Worm (Caenorhabditis elegans) whole organism, late embryonic: Measurements from ENCODE around the gene rpl-39.

Source experiments
- C08G9.2 ChIP-seq: sonication (generic microtip); optimal IDR thresholded peaks from 2 replicates; lab custom pipeline; 2016; ENCODE audit warnings: mild to moderate bottlenecking, missing genetic modification characterization, moderate library complexity, missing compliant biosample characterization
- C38D4.7 ChIP-seq: fragments of 200-800 bp; sonication (Bioruptor generic); optimal IDR thresholded peaks from 2 replicates; lab custom pipeline; 2018; ENCODE audit warnings: mild to moderate bottlenecking, missing genetic modification characterization, moderate library complexity, missing compliant biosample characterization
- K09A11.1 ChIP-seq: sonication (generic microtip); optimal IDR thresholded peaks from 2 replicates; lab custom pipeline; 2017; ENCODE audit warnings: antibody characterized with exemption, mild to moderate bottlenecking, missing genetic modification characterization, missing compliant biosample characterization; ENCODE audit not compliant: insufficient read depth
- Y22D7AL.16 ChIP-seq: sonication (generic microtip); optimal IDR thresholded peaks from 2 replicates; lab custom pipeline; 2016; ENCODE audit warnings: missing genetic modification characterization, missing compliant biosample characterization
- ahr-1 ChIP-seq: sonication (generic microtip); optimal IDR thresholded peaks from 2 replicates; lab custom pipeline; 2016; ENCODE audit warnings: missing genetic modification characterization, missing compliant biosample characterization
- ceh-14 ChIP-seq: sonication (generic microtip); optimal IDR thresholded peaks from 2 replicates; lab custom pipeline; 2016; ENCODE audit warnings: missing genotype, missing genetic modification characterization, missing compliant biosample characterization
- ceh-18 ChIP-seq: sonication (generic microtip); optimal IDR thresholded peaks from 2 replicates; lab custom pipeline; 2016; ENCODE audit warnings: missing genetic modification characterization, missing compliant biosample characterization
- ceh-19 ChIP-seq: fragments of 200-800 bp; sonication (Bioruptor generic); optimal IDR thresholded peaks from 2 replicates; lab custom pipeline; 2018; ENCODE audit warnings: mild to moderate bottlenecking, missing genetic modification characterization, missing compliant biosample characterization
- ceh-2 ChIP-seq: sonication (generic microtip); optimal IDR thresholded peaks from 2 replicates; lab custom pipeline; 2016; ENCODE audit warnings: missing genotype, missing genetic modification characterization, missing compliant biosample characterization
- ceh-22 ChIP-seq: sonication (generic microtip); optimal IDR thresholded peaks from 2 replicates; lab custom pipeline; 2017; ENCODE audit warnings: missing biosample characterization, missing genetic modification characterization
- ceh-31 ChIP-seq: sonication (generic microtip); optimal IDR thresholded peaks from 2 replicates; lab custom pipeline; 2016; ENCODE audit warnings: missing genetic modification characterization, missing compliant biosample characterization
- ceh-34 ChIP-seq: sonication (generic microtip); optimal IDR thresholded peaks from 2 replicates; lab custom pipeline; 2016; ENCODE audit warnings: mild to moderate bottlenecking, missing genetic modification characterization, missing compliant biosample characterization
- ceh-45 ChIP-seq: fragments of 200-800 bp; sonication (Bioruptor generic); IDR thresholded peaks from 2 replicates; pipeline ENCODE4 v1.3.6; 2022; ENCODE audit warnings: missing genetic modification reagents, missing genetic modification characterization, missing compliant biosample characterization
- ceh-48 ChIP-seq: sonication (generic microtip); optimal IDR thresholded peaks from 2 replicates; lab custom pipeline; 2016; ENCODE audit warnings: missing genetic modification characterization, inconsistent platforms, missing compliant biosample characterization
- che-1 ChIP-seq: sonication (generic microtip); optimal IDR thresholded peaks from 2 replicates; lab custom pipeline; 2016; ENCODE audit warnings: mild to moderate bottlenecking, missing genetic modification characterization, missing compliant biosample characterization
- dmd-4 ChIP-seq: sonication (generic microtip); optimal IDR thresholded peaks from 2 replicates; lab custom pipeline; 2016; ENCODE audit warnings: borderline replicate concordance, missing genetic modification characterization, missing compliant biosample characterization
- dve-1 ChIP-seq: sonication (generic microtip); optimal IDR thresholded peaks from 2 replicates; lab custom pipeline; 2017; ENCODE audit warnings: antibody characterized with exemption, mild to moderate bottlenecking, missing genetic modification characterization, missing compliant biosample characterization
- elt-4 ChIP-seq: sonication (generic microtip); optimal IDR thresholded peaks from 2 replicates; lab custom pipeline; 2016; ENCODE audit warnings: missing genetic modification characterization, missing compliant biosample characterization
- ets-4 ChIP-seq: sonication (generic microtip); optimal IDR thresholded peaks from 2 replicates; lab custom pipeline; 2016; ENCODE audit warnings: missing genetic modification characterization, missing compliant biosample characterization
- eyg-1 ChIP-seq: sonication (generic microtip); optimal IDR thresholded peaks from 2 replicates; lab custom pipeline; 2016; ENCODE audit warnings: missing genotype, missing genetic modification characterization, missing compliant biosample characterization
- fax-1 ChIP-seq: sonication (generic microtip); optimal IDR thresholded peaks from 2 replicates; lab custom pipeline; 2016; ENCODE audit warnings: missing genotype, missing genetic modification characterization, missing compliant biosample characterization
- fkh-10 ChIP-seq: fragments of 150-350 bp; optimal IDR thresholded peaks from 2 replicates; lab custom pipeline; 2014; ENCODE audit warnings: missing biosample characterization, missing genetic modification reagents, missing genetic modification characterization
- fkh-6 ChIP-seq: sonication (generic microtip); optimal IDR thresholded peaks from 2 replicates; lab custom pipeline; 2016; ENCODE audit warnings: missing genetic modification characterization, missing compliant biosample characterization
- gmeb-2 ChIP-seq: sonication (generic microtip); optimal IDR thresholded peaks from 2 replicates; lab custom pipeline; 2016; ENCODE audit warnings: missing genetic modification characterization, inconsistent platforms, missing compliant biosample characterization
- hlh-13 ChIP-seq: fragments of 200-800 bp; sonication (Bioruptor generic); optimal IDR thresholded peaks from 2 replicates; lab custom pipeline; 2018; ENCODE audit warnings: mild to moderate bottlenecking, missing genetic modification characterization, missing compliant biosample characterization
- hlh-15 ChIP-seq: sonication (generic microtip); optimal IDR thresholded peaks from 2 replicates; lab custom pipeline; 2016; ENCODE audit warnings: missing genetic modification characterization, missing compliant biosample characterization
- hlh-8 ChIP-seq: sonication (generic microtip); optimal IDR thresholded peaks from 2 replicates; lab custom pipeline; 2016; ENCODE audit warnings: missing genotype, missing genetic modification characterization, missing compliant biosample characterization
- lim-6 ChIP-seq: sonication (generic microtip); optimal IDR thresholded peaks from 2 replicates; lab custom pipeline; 2016; ENCODE audit warnings: missing genetic modification characterization, missing compliant biosample characterization
- lin-11 ChIP-seq: fragments of 200-800 bp; sonication (Bioruptor generic); optimal IDR thresholded peaks from 2 replicates; lab custom pipeline; 2018; ENCODE audit warnings: mild to moderate bottlenecking, missing genetic modification characterization, missing compliant biosample characterization
- madf-2 ChIP-seq: sonication (generic microtip); optimal IDR thresholded peaks from 2 replicates; lab custom pipeline; 2017; ENCODE audit warnings: missing genetic modification characterization, missing compliant biosample characterization
- mec-3 ChIP-seq: sonication (generic microtip); optimal IDR thresholded peaks from 2 replicates; lab custom pipeline; 2016; ENCODE audit warnings: borderline replicate concordance, missing genetic modification characterization, missing compliant biosample characterization
- nfya-1 ChIP-seq: sonication (generic microtip); optimal IDR thresholded peaks from 2 replicates; lab custom pipeline; 2017; ENCODE audit warnings: missing genetic modification characterization, mild to moderate bottlenecking, missing compliant biosample characterization, antibody characterized with exemption, moderate library complexity
- nhr-232 ChIP-seq: sonication (generic microtip); optimal IDR thresholded peaks from 2 replicates; lab custom pipeline; 2016; ENCODE audit warnings: missing genetic modification characterization, missing compliant biosample characterization
- npax-4 ChIP-seq: sonication (generic microtip); optimal IDR thresholded peaks from 2 replicates; lab custom pipeline; 2016; ENCODE audit warnings: missing genetic modification characterization, missing compliant biosample characterization
- pag-3 ChIP-seq: sonication (generic microtip); optimal IDR thresholded peaks from 2 replicates; lab custom pipeline; 2016; ENCODE audit warnings: missing compliant biosample characterization, missing genetic modification characterization, borderline replicate concordance
- pha-2 ChIP-seq: sonication (generic microtip); optimal IDR thresholded peaks from 2 replicates; lab custom pipeline; 2017; ENCODE audit warnings: mild to moderate bottlenecking, missing genetic modification characterization, missing compliant biosample characterization
- pqm-1 ChIP-seq: sonication (generic microtip); optimal IDR thresholded peaks from 2 replicates; lab custom pipeline; 2016; ENCODE audit warnings: missing genetic modification characterization, missing compliant biosample characterization
- ref-2 ChIP-seq: sonication (generic microtip); optimal IDR thresholded peaks from 2 replicates; lab custom pipeline; 2016; ENCODE audit warnings: missing genetic modification characterization, missing compliant biosample characterization
- rnt-1 ChIP-seq: sonication (generic microtip); optimal IDR thresholded peaks from 2 replicates; lab custom pipeline; 2016; ENCODE audit warnings: missing genetic modification characterization, missing compliant biosample characterization
- sdc-2 ChIP-seq: sonication (generic microtip); optimal IDR thresholded peaks from 2 replicates; lab custom pipeline; 2016; ENCODE audit warnings: missing genotype, missing genetic modification characterization, missing compliant biosample characterization
- sox-2 ChIP-seq: fragments of 200-800 bp; sonication (Bioruptor generic); IDR thresholded peaks from 2 replicates; pipeline ENCODE4 v1.3.6; 2022; ENCODE audit warnings: missing genetic modification reagents, missing genetic modification characterization, missing compliant biosample characterization
- sox-4 ChIP-seq: sonication (generic microtip); optimal IDR thresholded peaks from 2 replicates; lab custom pipeline; 2017; ENCODE audit warnings: mild to moderate bottlenecking, missing genetic modification characterization, inconsistent platforms, missing compliant biosample characterization
- tbx-2 ChIP-seq: sonication (generic microtip); optimal IDR thresholded peaks from 2 replicates; lab custom pipeline; 2016; ENCODE audit warnings: missing genetic modification characterization, missing compliant biosample characterization
- unc-3 ChIP-seq, 2 experiments: fragments of 200-800 bp in 1 of 2; sonication (Bioruptor generic) in 1 of 2; sonication (generic microtip) in 1 of 2; conservative IDR thresholded peaks in 1 of 2; optimal IDR thresholded peaks in 1 of 2; 2 replicates each; pipeline versions ENCODE4 v1.3.6 to Lab custom; 2016 to 2022; ENCODE audit warnings: missing compliant biosample characterization in 2 of 2, missing genetic modification characterization in 2 of 2, missing genetic modification reagents in 1 of 2
- unc-42 ChIP-seq: sonication (generic microtip); optimal IDR thresholded peaks from 2 replicates; lab custom pipeline; 2016; ENCODE audit warnings: missing genotype, missing genetic modification characterization, missing compliant biosample characterization
- unc-55 ChIP-seq: sonication (generic microtip); optimal IDR thresholded peaks from 2 replicates; lab custom pipeline; 2017; ENCODE audit warnings: missing biosample characterization, missing genetic modification reagents, missing genetic modification characterization
- unc-86 ChIP-seq: sonication (generic microtip); optimal IDR thresholded peaks from 2 replicates; lab custom pipeline; 2016; ENCODE audit warnings: missing genetic modification characterization, missing compliant biosample characterization
- zip-5 ChIP-seq: sonication (generic microtip); optimal IDR thresholded peaks from 2 replicates; lab custom pipeline; 2016; ENCODE audit warnings: missing genetic modification characterization, missing compliant biosample characterization

rpl-39 gene

ce11 chrV:7745903-7746302 is 30.0 kb downstream of the rpl-39 start:
- TF ChIP-seq C08G9.2 (tag; lab: Kevin White, UChicago): peak; percentile 42
- TF ChIP-seq sox-2 (GFP tag; lab: Robert Waterston, UW): no peak
- peak; percentile 70 for TF ChIP-seq tbx-2 (tag; lab: Kevin White, UChicago)
- peak; percentile 39 for TF ChIP-seq ref-2 (tag; lab: Kevin White, UChicago)
- TF ChIP-seq pha-2 (tag; lab: Kevin White, UChicago): peak; percentile 29
- no peak for TF ChIP-seq ceh-31 (tag; lab: Kevin White, UChicago)
- peak; percentile 40 for TF ChIP-seq ceh-18 (tag; lab: Kevin White, UChicago)
- TF ChIP-seq mec-3 (tag; lab: Kevin White, UChicago): peak; percentile 34
- TF ChIP-seq rnt-1 (tag; lab: Kevin White, UChicago): no peak
- TF ChIP-seq nfya-1 (tag; lab: Kevin White, UChicago): peak; percentile 17
- TF ChIP-seq unc-55 (GFP tag; lab: Kevin White, UChicago): peak; percentile 99
- no peak for TF ChIP-seq lim-6
- TF ChIP-seq unc-86: no peak
- TF ChIP-seq fkh-6 (tag; lab: Kevin White, UChicago): peak; percentile 16
- no peak for TF ChIP-seq ahr-1 (tag; lab: Kevin White, UChicago)
- no peak for TF ChIP-seq sox-4 (tag; lab: Kevin White, UChicago)
- TF ChIP-seq ceh-14: peak; percentile 48
- no peak for TF ChIP-seq sdc-2
- TF ChIP-seq dmd-4: peak; percentile 30
- peak; percentile 25 for TF ChIP-seq gmeb-2
- peak; percentile 17 for TF ChIP-seq ceh-34 (tag; lab: Kevin White, UChicago)
- TF ChIP-seq che-1 (tag; lab: Kevin White, UChicago): no peak
- TF ChIP-seq ceh-2 (tag; lab: Kevin White, UChicago): peak; percentile 25

ce11 chrV:7745386-7745785 is 30.5 kb downstream of the rpl-39 start:
- TF ChIP-seq mec-3 (tag; lab: Kevin White, UChicago) (no peak), fkh-10 (GFP tag; lab: Kevin White, UChicago) (no peak), ceh-45 (GFP tag; lab: Robert Waterston, UW) (no peak), hlh-15 (tag; lab: Kevin White, UChicago) (no peak), pha-2 (tag; lab: Kevin White, UChicago) (no peak), sox-2 (GFP tag; lab: Robert Waterston, UW) (no peak), ceh-22 (no peak), Y22D7AL.16 (no peak), gmeb-2 (no peak)

ce11 chrV:7744068-7744467 is 31.8 kb downstream of the rpl-39 start:
- TF ChIP-seq lin-11 (tag; lab: Kevin White, UChicago) (no peak), che-1 (tag; lab: Kevin White, UChicago) (no peak), K09A11.1 (tag; lab: Kevin White, UChicago) (no peak), ets-4 (tag; lab: Kevin White, UChicago) (no peak), unc-42 (tag; lab: Kevin White, UChicago) (no peak)
- TF ChIP-seq, all 69 proteins: peak for 0

- TF ChIP-seq hlh-8 (tag; lab: Kevin White, UChicago): no peak
- TF ChIP-seq ref-2 (tag; lab: Kevin White, UChicago): no peak
- no peak for TF ChIP-seq tbx-2 (tag; lab: Kevin White, UChicago)
- TF ChIP-seq npax-4 (tag; lab: Kevin White, UChicago): no peak
- TF ChIP-seq dve-1: no peak
- TF ChIP-seq fax-1 (tag; lab: Kevin White, UChicago): no peak
- no peak for TF ChIP-seq hlh-13
- TF ChIP-seq zip-5: no peak
- TF ChIP-seq ceh-48 (tag; lab: Kevin White, UChicago): no peak
- no peak for TF ChIP-seq unc-86
- no peak for TF ChIP-seq unc-3 (GFP tag; conservative IDR thresholded peaks at IDR 0.05; lab: Robert Waterston, UW)
- no peak for TF ChIP-seq unc-3 (tag; optimal IDR thresholded peaks at IDR 0.05; lab: Kevin White, UChicago)
- no peak for TF ChIP-seq C38D4.7 (GFP tag; lab: Kevin White, UChicago)
- TF ChIP-seq ceh-19 (GFP tag; lab: Kevin White, UChicago): no peak
- no peak for TF ChIP-seq eyg-1 (tag; lab: Kevin White, UChicago)
- no peak for TF ChIP-seq pqm-1 (tag; lab: Kevin White, UChicago)
- no peak for TF ChIP-seq nhr-232 (tag; lab: Kevin White, UChicago)
- TF ChIP-seq madf-2: no peak
- no peak for TF ChIP-seq elt-4 (tag; lab: Kevin White, UChicago)
- no peak for TF ChIP-seq C08G9.2 (tag; lab: Kevin White, UChicago)
- TF ChIP-seq pag-3 (tag; lab: Kevin White, UChicago): no peak
- TF ChIP-seq, all 69 proteins: peak for 0
Observed at ce11 chrV:7742485-7742959, 33.4 kb downstream of the rpl-39 start, which contains the start of gene fbxl-5. Gene fbxl-5, plus strand, starts transcription at chrV:7742909.
